Fruit fly (Drosophila melanogaster) whole organism, wandering third instar larva: ENCODE data around the gene CG3164.

Experiments
- Dfd ChIP-seq: fragments of >200 bp; optimal IDR thresholded peaks from 2 replicates; lab custom pipeline; 2017; ENCODE audit warnings: missing biosample characterization, missing genetic modification characterization
- Rel ChIP-seq, 2 experiments: fragments of 200-800 bp; sonication (Bioruptor generic) in 1 of 2; optimal IDR thresholded peaks; 2 replicates in 1 of 2; 3 replicates in 1 of 2; lab custom pipeline; 2016 to 2019; ENCODE audit warnings: mild to moderate bottlenecking in 2 of 2, missing biosample characterization in 2 of 2, missing genetic modification characterization in 2 of 2, moderate library complexity in 1 of 2
- h ChIP-seq: fragments of 200-800 bp; sonication (Bioruptor generic); optimal IDR thresholded peaks from 3 replicates; lab custom pipeline; 2016; ENCODE audit warnings: missing biosample characterization, mild to moderate bottlenecking, missing genetic modification characterization
- psq ChIP-seq: fragments of 200-800 bp; sonication (Bioruptor generic); optimal IDR thresholded peaks from 3 replicates; lab custom pipeline; 2017; ENCODE audit warnings: missing biosample characterization, mild to moderate bottlenecking, missing genetic modification characterization, moderate library complexity
- usp ChIP-seq: fragments of >200 bp; optimal IDR thresholded peaks from 2 replicates; lab custom pipeline; 2017; ENCODE audit warnings: missing biosample characterization, missing genetic modification characterization

DNA sequence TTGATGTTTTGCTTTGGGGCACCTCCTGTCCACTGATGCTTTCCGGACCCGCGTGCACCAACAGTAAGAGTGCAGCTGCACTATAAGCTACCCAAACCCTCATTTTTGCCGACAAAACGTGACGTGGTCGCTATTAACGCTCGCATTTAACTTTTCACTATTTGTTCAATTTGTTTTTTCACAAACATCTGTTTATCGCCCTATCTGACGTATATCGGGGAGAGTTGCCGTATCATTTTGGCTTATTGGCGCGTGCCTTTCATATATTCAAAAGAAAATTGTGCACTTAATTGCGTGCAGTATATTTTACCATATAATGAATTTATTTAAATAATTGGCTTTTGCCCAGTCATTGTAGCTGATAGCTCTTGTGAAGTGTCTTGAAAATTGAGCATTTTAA, 24.1 kb downstream of the CG3164 start, which contains the start of the genes Nhe1 and Sam-S:
- TF ChIP-seq Rel (GFP tag; optimal IDR thresholded peaks at IDR 0.05; lab: Kevin White, UChicago) (no peak), Rel (tag; optimal IDR thresholded peaks at IDR 0.05; lab: Kevin White, UChicago) (no peak), psq (GFP tag; lab: Kevin White, UChicago) (no peak), Dfd (GFP tag; lab: Kevin White, UChicago) (no peak), h (GFP tag; lab: Kevin White, UChicago) (no peak), usp (no peak)
